Worm (Caenorhabditis elegans): ENCODE results near the gene htas-1.
A peak's percentile ranks its signal among the peaks of the same experiment; 100 is the strongest.

htas-1 gene

DNA sequence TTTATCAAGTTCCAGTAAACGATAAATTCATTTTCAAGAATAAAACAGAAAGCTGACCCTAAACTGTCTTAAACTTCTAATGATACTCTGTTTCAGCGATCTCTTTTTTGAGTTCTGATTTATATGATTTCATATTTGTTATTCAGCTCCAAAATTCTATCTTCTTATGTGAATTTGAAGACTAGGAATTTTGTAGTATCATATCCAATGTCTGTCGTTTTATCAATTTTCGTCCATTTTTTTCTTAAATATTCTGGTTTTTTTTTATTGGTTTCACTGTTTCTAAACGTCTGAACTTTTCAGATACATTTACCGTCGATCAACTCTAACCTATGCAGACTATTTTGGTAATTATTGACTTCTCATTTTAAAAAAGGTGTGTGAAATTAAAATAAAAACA lies 41.6 kb upstream of the htas-1 start, which contains the start of the genes nhr-138 and C28D4.18:
TSS of gene nhr-138 (plus strand) at position 304 of the 400 bp plus-strand sequence.
TSS of gene C28D4.18 (plus strand) at position 333 of the 400 bp plus-strand sequence.
- TF ChIP-seq Y56A3A.18 (GFP tag; IDR thresholded peaks at IDR 0.05): no peak
- no peak for TF ChIP-seq ztf-25 (GFP tag; IDR thresholded peaks at IDR 0.05)
- no peak for TF ChIP-seq T26A5.8 (tag; optimal IDR thresholded peaks at IDR 0.05)
- TF ChIP-seq tlf-1 (GFP tag; optimal IDR thresholded peaks at IDR 0.05): no peak
- no peak for TF ChIP-seq madf-3 (GFP tag; IDR thresholded peaks at IDR 0.05)
- no peak for TF ChIP-seq sea-2 (GFP tag; IDR thresholded peaks at IDR 0.05)
- no peak for TF ChIP-seq ZK185.1 (tag; optimal IDR thresholded peaks at IDR 0.05; ENCODE audit: poor library complexity, severe bottlenecking)
- no peak for TF ChIP-seq D2030.7 (GFP tag; IDR thresholded peaks at IDR 0.05)
- TF ChIP-seq pbrm-1 (GFP tag; IDR thresholded peaks at IDR 0.05): no peak
- TF ChIP-seq zfh-2 (GFP tag; conservative IDR thresholded peaks at IDR 0.05): no peak
- no peak for TF ChIP-seq egrh-3 (GFP tag; IDR thresholded peaks at IDR 0.05)
- TF ChIP-seq madf-6 (GFP tag; IDR thresholded peaks at IDR 0.05): no peak

DNA sequence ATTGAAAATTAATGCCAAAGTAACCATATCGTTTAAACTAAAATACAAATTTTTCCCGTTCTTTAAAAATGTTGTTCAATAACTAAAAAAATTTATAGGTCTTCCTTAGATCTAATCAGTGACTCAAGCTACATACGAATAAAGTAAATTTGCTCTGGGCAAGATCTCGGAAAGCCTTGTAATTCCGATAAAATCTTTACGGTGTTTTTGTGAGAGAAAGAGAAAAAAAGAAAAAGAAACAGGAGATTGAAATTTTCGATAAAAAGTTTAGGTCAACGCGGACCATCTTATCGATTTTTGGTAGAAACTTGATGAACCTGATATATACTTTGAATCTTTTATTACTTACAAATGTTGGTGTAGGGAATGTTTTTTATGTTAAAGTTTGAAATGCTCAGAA lies 39.9 kb upstream of the htas-1 start:
- TF ChIP-seq akir-1 (GFP tag; optimal IDR thresholded peaks at IDR 0.05) (no peak), snpc-1.1 (tag; optimal IDR thresholded peaks at IDR 0.05; ENCODE audit: insufficient read depth) (no peak)

DNA sequence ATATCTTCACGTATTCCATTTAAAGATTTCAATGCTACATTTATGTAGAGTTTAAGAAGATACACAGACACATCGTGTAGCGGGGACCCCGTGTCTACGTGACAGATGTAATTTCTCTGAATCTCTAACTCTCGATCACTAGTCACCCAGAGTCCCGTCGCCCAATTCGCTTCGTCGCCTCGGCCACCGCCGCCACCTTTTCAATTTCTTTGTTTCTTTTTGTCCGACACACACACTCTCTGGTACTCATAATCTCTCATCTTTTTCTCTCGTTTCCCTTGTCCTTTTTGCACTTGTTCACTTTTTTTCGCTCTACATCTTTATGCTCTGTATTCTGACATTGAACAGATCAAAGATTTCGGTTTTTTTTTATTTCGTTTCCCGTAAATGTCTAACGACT lies 35.1 kb upstream of the htas-1 start:
- TF ChIP-seq madf-10 (tag; optimal IDR thresholded peaks at IDR 0.05) (peak; percentile 97), ama-1 (optimal IDR thresholded peaks at IDR 0.05) (no peak), ama-1 (GFP tag; optimal IDR thresholded peaks at IDR 0.05) (no peak), B0019.2 (GFP tag; conservative IDR thresholded peaks at IDR 0.05) (no peak), T07F8.4 (tag; optimal IDR thresholded peaks at IDR 0.05) (no peak), Y53F4B.3 (GFP tag; IDR thresholded peaks at IDR 0.05) (no peak), rpc-1 (optimal IDR thresholded peaks at IDR 0.05) (no peak), rpc-1 (tag; optimal IDR thresholded peaks at IDR 0.05) (no peak), D2030.7 (GFP tag; IDR thresholded peaks at IDR 0.05) (no peak), chd-7 (tag; optimal IDR thresholded peaks at IDR 0.05) (peak; percentile 5), hmg-1.2 (GFP tag; IDR thresholded peaks at IDR 0.05) (peak; percentile 70; the same call in 1 of the 2 replicates), let-526 (GFP tag; IDR thresholded peaks at IDR 0.05) (no peak), F23B12.7 (tag; optimal IDR thresholded peaks at IDR 0.05; ENCODE audit: insufficient read depth) (no peak), hmg-20 (GFP tag; IDR thresholded peaks at IDR 0.05) (no peak), mcd-1 (GFP tag; IDR thresholded peaks at IDR 0.05) (peak; percentile 43; the same call in 1 of the 2 replicates), ztf-28 (GFP tag; IDR thresholded peaks at IDR 0.05) (no peak), hlh-26 (GFP tag; conservative IDR thresholded peaks at IDR 0.05) (no peak), Y79H2A.3 (GFP tag; conservative IDR thresholded peaks at IDR 0.05) (no peak), tbp1 (GFP tag; optimal IDR thresholded peaks at IDR 0.05) (peak; percentile 18), K11D2.4 (GFP tag; IDR thresholded peaks at IDR 0.05) (peak; percentile 35; the same call in 1 of the 2 replicates), pbrm-1 (GFP tag; IDR thresholded peaks at IDR 0.05) (peak; percentile 35; the same call in 1 of the 2 replicates), aptf-3 (GFP tag; IDR thresholded peaks at IDR 0.05) (no peak), lin-40 (tag; optimal IDR thresholded peaks at IDR 0.05) (peak; percentile 76), nfya-2 (GFP tag; IDR thresholded peaks at IDR 0.05) (no peak), lin-35 (GFP tag; optimal IDR thresholded peaks at IDR 0.05) (peak in 1 of 3 experiments; percentile 49), K12H6.12 (tag; optimal IDR thresholded peaks at IDR 0.05) (peak; percentile 67), lin-54 (GFP tag; optimal IDR thresholded peaks at IDR 0.05) (no peak), nfyb-1 (GFP tag; IDR thresholded peaks at IDR 0.05) (0 out of 2 replicates have a peak, but pooled peaks have one; percentile 36), atf-7 (tag; optimal IDR thresholded peaks at IDR 0.05) (peak; percentile 18), attf-5 (GFP tag; optimal IDR thresholded peaks at IDR 0.05) (peak; percentile 74), athp-1 (tag; optimal IDR thresholded peaks at IDR 0.05) (no peak), attf-6 (GFP tag; IDR thresholded peaks at IDR 0.05) (no peak), Y53G8AR.9 (GFP tag; conservative IDR thresholded peaks at IDR 0.05) (0 out of 2 replicates have a peak, but pooled peaks have one; percentile 22), somi-1 (GFP tag; optimal IDR thresholded peaks at IDR 0.05) (peak; percentile 17), nhr-80 (tag; optimal IDR thresholded peaks at IDR 0.05) (peak; percentile 94)

Measured in whole organism, young adult.